Worm (Caenorhabditis elegans): ENCODE results near the gene kat-1.

DNA sequence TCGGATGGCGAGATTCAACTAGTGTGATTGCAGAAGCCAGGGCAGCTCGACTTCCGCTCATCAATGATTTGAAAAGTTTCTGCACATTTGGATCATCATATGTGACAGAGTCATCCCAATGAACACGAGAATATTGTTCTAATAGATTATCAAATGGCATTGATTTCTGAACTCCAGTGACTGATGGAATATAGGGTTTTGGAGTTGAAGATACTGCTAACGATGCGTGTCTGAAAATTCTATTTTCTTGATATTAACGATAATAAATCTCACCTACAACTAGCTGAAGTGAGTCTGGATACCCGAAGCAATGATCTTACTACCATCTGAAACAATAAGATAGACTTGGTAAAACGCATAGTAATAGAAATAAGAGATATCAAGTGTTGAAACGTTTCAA, 27.2 kb downstream of the kat-1 start, which contains the start of gene mmaa-1:
- TF ChIP-seq aly-2 (tag; optimal IDR thresholded peaks at IDR 0.05) (no peak), hlh-11 (tag; optimal IDR thresholded peaks at IDR 0.05) (no peak), unc-62 (GFP tag; optimal IDR thresholded peaks at IDR 0.05 in 1 of 2) (no peak), unc-62 (tag; optimal IDR thresholded peaks at IDR 0.05) (no peak), Y48G9A.11 (GFP tag; IDR thresholded peaks at IDR 0.05) (no peak), nhr-77 (tag; optimal IDR thresholded peaks at IDR 0.05) (no peak), zag-1 (tag; optimal IDR thresholded peaks at IDR 0.05) (no peak), R02D3.7 (tag; optimal IDR thresholded peaks at IDR 0.05) (no peak), unc-130 (GFP tag; optimal IDR thresholded peaks at IDR 0.05) (no peak), lsy-2 (tag; optimal IDR thresholded peaks at IDR 0.05) (no peak)
